Comparison of ENCODE assay signal across 1 fruit fly cellular context in genomic region chr3L:11262159-11262558, dm6.
A peak's percentile ranks its signal among the peaks of the same experiment; 100 is the strongest.
TF ChIP-seq lines count a peak whose summit lies in the region.

No protein-coding gene starts in this region.

TF ChIP-seq in whole organism, embryonic, 481 proteins besides CTCF, POLR2A, EP300 and RAD21 (continued from another document):
- TF ChIP-seq D (optimal IDR thresholded peaks at IDR 0.05; lab: Kevin White, UChicago) (no peak), D (GFP tag; optimal IDR thresholded peaks at IDR 0.05; lab: Kevin White, UChicago) (no peak), aop (GFP tag; IDR thresholded peaks at IDR 0.05; lab: Robert Waterston, UW) (no peak), CG18599 (GFP tag; optimal IDR thresholded peaks at IDR 0.05; lab: Kevin White, UChicago) (no peak), Rfx (GFP tag; IDR thresholded peaks at IDR 0.05; lab: Robert Waterston, UW) (peak; percentile 12; the same call in 1 of the 2 replicates), mam (GFP tag; optimal IDR thresholded peaks at IDR 0.05; lab: Kevin White, UChicago) (no peak), Fer3 (tag; optimal IDR thresholded peaks at IDR 0.05; lab: Kevin White, UChicago) (no peak), Ets65A (GFP tag; lab: Kevin White, UChicago) (peak; percentile 87)
